Fruit fly (Drosophila melanogaster) whole organism, embryonic: Measurements from ENCODE around the gene rost.

ENCODE experiments used
- CG13624 ChIP-seq: fragments of 200-800 bp; sonication (Bioruptor generic); optimal IDR thresholded peaks from 2 replicates; lab custom pipeline; 2016; ENCODE audit warnings: missing biosample characterization, missing genetic modification characterization
- CG6272 ChIP-seq: fragments of 200-800 bp; sonication (Bioruptor generic); IDR thresholded peaks from 2 replicates; pipeline ENCODE4 v1.3.6; 2022; ENCODE audit warnings: missing biosample characterization, missing genetic modification characterization
- CG8281 ChIP-seq: fragments of 200-800 bp; sonication (Bioruptor generic); optimal IDR thresholded peaks from 2 replicates; lab custom pipeline; 2018; ENCODE audit warnings: missing biosample characterization, mild to moderate bottlenecking, missing genetic modification characterization, moderate library complexity
- Med ChIP-seq: fragments of 200-800 bp; sonication (Bioruptor generic); peaks from one replicate; lab custom pipeline; 2016; ENCODE audit warnings: missing biosample characterization, missing genetic modification characterization, mild to moderate bottlenecking, inconsistent platforms, moderate library complexity
- Usf ChIP-seq: fragments of 200-800 bp; sonication (Bioruptor generic); optimal IDR thresholded peaks from 2 replicates; lab custom pipeline; 2017; ENCODE audit warnings: missing genotype, missing biosample characterization, missing genetic modification characterization
- chinmo ChIP-seq: fragments of 200-800 bp; sonication (Bioruptor generic); IDR thresholded peaks from 4 replicates; pipeline ENCODE4 v1.3.6; 2022; ENCODE audit warnings: missing biosample characterization, missing genetic modification characterization; ENCODE audit not compliant: partially characterized antibody
- onecut ChIP-seq: fragments of 200-800 bp; sonication (Bioruptor generic); IDR thresholded peaks from 2 replicates; pipeline ENCODE4 v1.3.6; 2022; ENCODE audit warnings: missing biosample characterization, missing genetic modification characterization
- repo ChIP-seq: fragments of 200-800 bp; sonication (Bioruptor generic); optimal IDR thresholded peaks from 2 replicates; lab custom pipeline; 2016; ENCODE audit warnings: missing biosample characterization, missing genetic modification characterization

DNA sequence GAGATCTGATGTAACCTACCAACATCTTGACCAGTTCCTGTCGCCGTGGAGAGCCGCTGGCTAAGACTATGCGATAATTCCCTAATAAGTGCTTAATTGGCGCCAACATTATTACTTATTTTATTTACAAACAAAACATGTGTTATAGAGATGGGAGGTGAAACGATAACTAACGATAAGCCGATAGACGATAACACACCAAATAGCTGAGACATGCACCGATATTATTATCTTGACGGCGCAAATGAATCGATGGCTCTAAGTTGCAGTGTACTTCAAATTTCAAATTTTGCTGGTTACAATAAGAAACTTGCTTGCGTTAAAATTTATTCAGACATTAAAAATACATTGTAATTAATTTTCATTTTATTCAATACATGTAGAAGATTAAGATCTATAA lies 46.2 kb downstream of the rost start, which contains the start of gene CG9515:
- TF ChIP-seq CG8281 (no peak), Usf (GFP tag; lab: Kevin White, UChicago) (no peak), chinmo (GFP tag; lab: Robert Waterston, UW) (peak; percentile 97), Med (peak; percentile 84), CG6272 (no peak), repo (GFP tag; lab: Kevin White, UChicago) (no peak), onecut (GFP tag; lab: Robert Waterston, UW) (no peak), CG13624 (GFP tag; lab: Kevin White, UChicago) (peak; percentile 27)
